Worm (Caenorhabditis elegans) whole organism, young adult: Measurements from ENCODE around the gene blos-8.

Experiments used
- T07F8.4 ChIP-seq: sonication (generic microtip); optimal IDR thresholded peaks from 2 replicates; lab custom pipeline; 2016; ENCODE audit warnings: mild to moderate bottlenecking, missing genetic modification characterization, moderate library complexity, missing compliant biosample characterization
- madf-8 ChIP-seq: fragments of 200-800 bp; sonication (Bioruptor generic); conservative IDR thresholded peaks from 2 replicates; pipeline ENCODE4 v1.3.6; 2022; ENCODE audit warnings: missing genetic modification reagents, missing genetic modification characterization, missing compliant biosample characterization
- tbp1 ChIP-seq: fragments of 200-800 bp; sonication (Bioruptor generic); optimal IDR thresholded peaks from 2 replicates; lab custom pipeline; 2018; ENCODE audit warnings: mild to moderate bottlenecking, missing genetic modification characterization, missing compliant biosample characterization
- unc-62 ChIP-seq: fragments of 150-350 bp; optimal IDR thresholded peaks from 2 replicates; lab custom pipeline; 2014; ENCODE audit warnings: missing biosample characterization, missing genetic modification reagents, missing genetic modification characterization

ce11 chrX:15408577-15408976, 22.4 kb downstream of the blos-8 start:
- TF ChIP-seq unc-62 (no peak), T07F8.4 (tag; lab: Kevin White, UChicago) (no peak), madf-8 (GFP tag; lab: Robert Waterston, UW) (no peak), tbp1 (GFP tag; lab: Kevin White, UChicago) (no peak)
